Fruit fly (Drosophila melanogaster) whole organism, wandering third instar larva: Measurements from ENCODE around the gene p53.

Experiments used
- Dif ChIP-seq: fragments of 200-275, 200-300 bp; sonication (Bioruptor generic); optimal IDR thresholded peaks from 2 replicates; lab custom pipeline; 2018; ENCODE audit warnings: missing biosample characterization, missing genetic modification characterization; ENCODE audit not compliant: partially characterized antibody
- Mio ChIP-seq: sonication (Bioruptor generic); optimal IDR thresholded peaks from 2 replicates; lab custom pipeline; 2016; ENCODE audit warnings: missing biosample characterization, missing genetic modification characterization
- Myc ChIP-seq: fragments of >200 bp; optimal IDR thresholded peaks from 2 replicates; lab custom pipeline; 2017
- dl ChIP-seq, 2 experiments: fragments of 175-275, 200-275 bp in 1 of 2; fragments of 200-275 bp in 1 of 2; sonication (Bioruptor generic); optimal IDR thresholded peaks; lab custom pipeline; 2018; ENCODE audit warnings: mild to moderate bottlenecking in 2 of 2, missing biosample characterization in 2 of 2, missing genetic modification characterization in 2 of 2, moderate library complexity in 2 of 2; ENCODE audit not compliant: partially characterized antibody in 2 of 2, insufficient read depth in 1 of 2
- dsf ChIP-seq: sonication (Bioruptor generic); optimal IDR thresholded peaks from 2 replicates; lab custom pipeline; 2016; ENCODE audit warnings: missing biosample characterization, missing genetic modification characterization, borderline replicate concordance
- foxo ChIP-seq, 2 experiments: fragments of 200-800 bp; sonication (Bioruptor generic); optimal IDR thresholded peaks; 2 replicates in 1 of 2; 3 replicates in 1 of 2; lab custom pipeline; 2016 to 2017; ENCODE audit warnings: missing biosample characterization in 2 of 2, missing genetic modification characterization in 2 of 2
- h ChIP-seq: fragments of 200-800 bp; sonication (Bioruptor generic); optimal IDR thresholded peaks from 3 replicates; lab custom pipeline; 2016; ENCODE audit warnings: missing biosample characterization, mild to moderate bottlenecking, missing genetic modification characterization
- jim ChIP-seq: fragments of 175-275, 200-325 bp; sonication (Bioruptor generic); optimal IDR thresholded peaks from 2 replicates; lab custom pipeline; 2016; ENCODE audit warnings: missing biosample characterization, mild to moderate bottlenecking, missing genetic modification characterization
- lola ChIP-seq: fragments of >200 bp; optimal IDR thresholded peaks from 2 replicates; lab custom pipeline; 2017; ENCODE audit warnings: missing biosample characterization, missing genetic modification characterization
- pan ChIP-seq: fragments of >200 bp; optimal IDR thresholded peaks from 2 replicates; lab custom pipeline; 2017
- psq ChIP-seq: fragments of 200-800 bp; sonication (Bioruptor generic); optimal IDR thresholded peaks from 3 replicates; lab custom pipeline; 2017; ENCODE audit warnings: missing biosample characterization, mild to moderate bottlenecking, missing genetic modification characterization, moderate library complexity
- sage ChIP-seq: fragments of 200-800 bp; sonication (Bioruptor generic); optimal IDR thresholded peaks from 2 replicates; lab custom pipeline; 2016; ENCODE audit warnings: missing biosample characterization, mild to moderate bottlenecking, missing genetic modification characterization
- usp ChIP-seq: fragments of >200 bp; optimal IDR thresholded peaks from 2 replicates; lab custom pipeline; 2017; ENCODE audit warnings: missing biosample characterization, missing genetic modification characterization

- TF ChIP-seq pan (lab: Kevin White, UChicago) (no peak), usp (GFP tag; lab: Kevin White, UChicago) (no peak), Myc (lab: Kevin White, UChicago) (no peak), Dif (GFP tag; lab: Kevin White, UChicago) (no peak), lola (GFP tag; lab: Kevin White, UChicago) (no peak), jim (no peak), psq (GFP tag; lab: Kevin White, UChicago) (no peak), Mio (no peak), dsf (GFP tag; lab: Kevin White, UChicago) (no peak), sage (GFP tag; lab: Kevin White, UChicago) (no peak), h (GFP tag; lab: Kevin White, UChicago) (no peak), dl (GFP tag; optimal IDR thresholded peaks at IDR 0.05; lab: Kevin White, UChicago; ENCODE audit: insufficient read depth in 1 of 2, partially characterized antibody in 2 of 2) (no peak), foxo (GFP tag; optimal IDR thresholded peaks at IDR 0.05; lab: Kevin White, UChicago) (no peak)
Measured at dm6 chr3R:23051639-23052125, 2.2 kb downstream of the p53 start, which contains the start of gene Gr94a.
